Worm (Caenorhabditis elegans) whole organism, late embryonic: ENCODE data around the gene jmjd-3.3.

ENCODE experiments used
- C38D4.7 ChIP-seq: fragments of 200-800 bp; sonication (Bioruptor generic); optimal IDR thresholded peaks from 2 replicates; lab custom pipeline; 2018; ENCODE audit warnings: mild to moderate bottlenecking, missing genetic modification characterization, moderate library complexity, missing compliant biosample characterization
- dve-1 ChIP-seq: sonication (generic microtip); optimal IDR thresholded peaks from 2 replicates; lab custom pipeline; 2017; ENCODE audit warnings: antibody characterized with exemption, mild to moderate bottlenecking, missing genetic modification characterization, missing compliant biosample characterization
- fkh-10 ChIP-seq: fragments of 150-350 bp; optimal IDR thresholded peaks from 2 replicates; lab custom pipeline; 2014; ENCODE audit warnings: missing biosample characterization, missing genetic modification reagents, missing genetic modification characterization
- lin-11 ChIP-seq: fragments of 200-800 bp; sonication (Bioruptor generic); optimal IDR thresholded peaks from 2 replicates; lab custom pipeline; 2018; ENCODE audit warnings: mild to moderate bottlenecking, missing genetic modification characterization, missing compliant biosample characterization
- pha-4 ChIP-seq: fragments of 150-350 bp; optimal IDR thresholded peaks from 2 replicates; lab custom pipeline; 2018; ENCODE audit warnings: missing biosample characterization, missing genetic modification reagents, missing genetic modification characterization
- tbx-2 ChIP-seq: sonication (generic microtip); optimal IDR thresholded peaks from 2 replicates; lab custom pipeline; 2016; ENCODE audit warnings: missing genetic modification characterization, missing compliant biosample characterization

- TF ChIP-seq lin-11 (tag; lab: Kevin White, UChicago) (no peak), dve-1 (tag; lab: Kevin White, UChicago) (no peak), tbx-2 (tag; lab: Kevin White, UChicago) (no peak), fkh-10 (GFP tag; lab: Kevin White, UChicago) (no peak), pha-4 (no peak), C38D4.7 (GFP tag; lab: Kevin White, UChicago) (no peak)
Observed at ce11 chrX:13484813-13485212, 48.6 kb downstream of the jmjd-3.3 start, which contains the start of gene srd-51.
